Fruit fly (Drosophila melanogaster) Kc167 (cell line): Measurements from ENCODE around the gene Jhbp15.

ENCODE experiments used
- Myc ChIP-seq: fragments of >200 bp; optimal IDR thresholded peaks from 2 replicates; lab custom pipeline; 2017; ENCODE audit warnings: missing external identifiers
- Sin3A ChIP-seq: fragments of >200 bp; optimal IDR thresholded peaks from 2 replicates; lab custom pipeline; 2018; ENCODE audit warnings: missing external identifiers
- h ChIP-seq: fragments of >200 bp; optimal IDR thresholded peaks from 3 replicates; lab custom pipeline; 2018; ENCODE audit warnings: missing external identifiers
- insv ChIP-seq: fragments of >200 bp; optimal IDR thresholded peaks from 3 replicates; lab custom pipeline; 2018; ENCODE audit warnings: missing external identifiers
- psq ChIP-seq: fragments of >200 bp; optimal IDR thresholded peaks from 2 replicates; lab custom pipeline; 2017; ENCODE audit warnings: missing external identifiers
- ttk ChIP-seq: sonication (Bioruptor generic); optimal IDR thresholded peaks from 2 replicates; lab custom pipeline; 2017; ENCODE audit warnings: missing external identifiers

Jhbp15 gene

dm6 chr3R:21064000-21064924 lies 13.5 kb upstream of the Jhbp15 start, which contains the start of gene Cortactin:
TSS of gene Cortactin (minus strand) at chr3R:21064471.
- TF ChIP-seq psq (lab: Kevin White, UChicago), result peak; percentile 96
- no peak for TF ChIP-seq insv

- no peak for TF ChIP-seq Myc (lab: Kevin White, UChicago)
- TF ChIP-seq ttk (lab: Kevin White, UChicago), result peak; percentile 59
These were observed 12.7 kb upstream of the Jhbp15 start for dm6 chr3R:21063433-21063832.

- TF ChIP-seq h (lab: Kevin White, UChicago) (no peak), Myc (lab: Kevin White, UChicago) (no peak), Sin3A (no peak), ttk (lab: Kevin White, UChicago) (no peak), psq (lab: Kevin White, UChicago) (no peak), insv (no peak)
These were observed 9.9 kb upstream of the Jhbp15 start, which contains the start of gene Mvl for dm6 chr3R:21060430-21061245. TSS of gene Mvl (minus strand) at chr3R:21060800.

DNA sequence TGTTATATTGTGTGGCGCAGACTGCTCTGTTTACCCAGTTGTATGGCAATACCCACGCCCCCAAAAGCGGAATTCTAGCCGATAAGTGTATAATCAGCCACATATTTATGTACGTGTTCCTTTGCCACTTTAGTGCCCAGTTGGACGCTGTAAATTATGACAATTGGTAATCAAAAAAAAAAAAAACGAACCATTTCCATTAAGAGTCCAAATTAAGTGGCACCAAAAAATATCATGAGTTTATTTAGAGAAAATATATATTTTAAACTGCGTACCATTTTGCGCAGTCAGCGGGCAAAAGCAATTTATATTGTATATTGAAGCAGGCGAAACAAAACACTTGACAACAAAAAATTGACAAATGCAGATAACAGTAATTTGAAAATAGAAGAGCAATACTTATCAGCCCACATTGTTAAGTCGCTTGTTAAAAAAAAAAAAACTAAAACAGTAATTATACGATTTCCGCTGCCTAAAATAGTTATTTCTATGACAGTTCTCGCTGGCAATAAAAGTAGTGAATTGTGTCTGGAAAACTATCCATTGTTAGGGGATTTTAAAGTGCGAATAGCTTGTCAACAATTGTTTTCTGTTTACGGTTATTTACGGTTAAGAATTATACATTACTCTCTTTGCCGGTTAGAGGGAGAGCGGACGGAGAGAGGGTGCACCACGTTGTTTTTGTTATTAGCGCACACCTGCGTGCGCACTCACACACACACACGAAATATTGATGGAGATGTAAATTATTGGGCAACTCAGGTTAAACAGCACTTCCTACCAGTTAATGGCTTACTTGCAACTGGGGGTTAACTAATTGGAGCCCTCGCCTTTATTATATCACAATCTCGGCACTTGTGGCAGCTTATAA lies 8.9 kb upstream of the Jhbp15 start:
- no peak for TF ChIP-seq insv
- no peak for TF ChIP-seq psq (lab: Kevin White, UChicago)

- no peak for TF ChIP-seq ttk (lab: Kevin White, UChicago)
- TF ChIP-seq h (lab: Kevin White, UChicago), result no peak
- TF ChIP-seq insv, result no peak
These were observed 6.7 kb upstream of the Jhbp15 start for dm6 chr3R:21057519-21057918.

DNA sequence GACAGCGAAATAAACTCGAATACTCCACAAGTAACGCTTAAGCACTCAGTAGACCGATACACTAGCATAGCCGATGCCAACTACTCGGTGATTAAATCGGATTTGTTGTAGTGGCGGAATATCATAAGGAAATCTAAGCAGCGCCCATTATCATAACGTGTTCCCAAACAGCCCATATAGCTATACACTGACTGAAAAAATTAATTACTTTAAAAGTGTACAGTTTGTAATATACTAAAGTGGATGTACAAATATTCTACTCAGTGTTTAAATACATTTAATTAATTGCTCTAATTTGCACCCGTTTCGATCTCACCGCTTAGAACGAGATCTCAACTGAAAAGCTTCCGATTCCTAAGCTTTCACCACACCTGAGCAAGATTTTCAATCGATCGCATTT lies 2.0 kb downstream of the Jhbp15 start, which contains the start of gene CG7079:
Gene CG7079, minus strand, starts transcription at position 101 of the 400 bp plus-strand sequence.
- TF ChIP-seq Sin3A, result no peak
- no peak for TF ChIP-seq h (lab: Kevin White, UChicago)
- TF ChIP-seq ttk (lab: Kevin White, UChicago), result no peak
- no peak for TF ChIP-seq Myc (lab: Kevin White, UChicago)

- TF ChIP-seq Sin3A (no peak), Myc (lab: Kevin White, UChicago) (no peak), insv (no peak), psq (lab: Kevin White, UChicago) (no peak), ttk (lab: Kevin White, UChicago) (no peak), h (lab: Kevin White, UChicago) (no peak)
These were observed 3.8 kb downstream of the Jhbp15 start, which contains the start of gene CG31207 for dm6 chr3R:21046927-21047326. TSS of gene CG31207 (minus strand) at chr3R:21047027.

DNA sequence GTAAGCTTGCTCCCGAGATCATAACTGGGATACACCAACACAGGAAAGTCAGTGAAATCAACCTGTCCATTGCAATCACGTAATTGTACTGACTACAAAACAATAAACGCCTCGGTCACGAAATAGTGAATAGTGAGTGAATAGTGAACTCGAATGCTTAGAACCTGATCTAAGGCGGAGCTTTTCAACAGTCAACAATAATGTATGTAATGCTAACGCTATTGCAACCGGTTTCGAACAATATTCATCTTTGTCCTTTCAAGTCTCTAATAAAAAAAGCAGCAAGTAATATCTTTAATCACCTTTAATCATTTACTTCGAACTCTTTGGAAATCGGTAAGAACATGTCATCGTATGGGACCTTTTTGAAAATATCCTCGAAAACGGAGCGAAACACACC lies 5.0 kb downstream of the Jhbp15 start, which contains the start of gene CG31189:
Gene CG31189, minus strand, starts transcription at position 101 of the 400 bp plus-strand sequence.
- no peak for TF ChIP-seq Sin3A
- no peak for TF ChIP-seq ttk (lab: Kevin White, UChicago)
- no peak for TF ChIP-seq h (lab: Kevin White, UChicago)
- TF ChIP-seq insv, result no peak
- no peak for TF ChIP-seq psq (lab: Kevin White, UChicago)
- no peak for TF ChIP-seq Myc (lab: Kevin White, UChicago)

DNA sequence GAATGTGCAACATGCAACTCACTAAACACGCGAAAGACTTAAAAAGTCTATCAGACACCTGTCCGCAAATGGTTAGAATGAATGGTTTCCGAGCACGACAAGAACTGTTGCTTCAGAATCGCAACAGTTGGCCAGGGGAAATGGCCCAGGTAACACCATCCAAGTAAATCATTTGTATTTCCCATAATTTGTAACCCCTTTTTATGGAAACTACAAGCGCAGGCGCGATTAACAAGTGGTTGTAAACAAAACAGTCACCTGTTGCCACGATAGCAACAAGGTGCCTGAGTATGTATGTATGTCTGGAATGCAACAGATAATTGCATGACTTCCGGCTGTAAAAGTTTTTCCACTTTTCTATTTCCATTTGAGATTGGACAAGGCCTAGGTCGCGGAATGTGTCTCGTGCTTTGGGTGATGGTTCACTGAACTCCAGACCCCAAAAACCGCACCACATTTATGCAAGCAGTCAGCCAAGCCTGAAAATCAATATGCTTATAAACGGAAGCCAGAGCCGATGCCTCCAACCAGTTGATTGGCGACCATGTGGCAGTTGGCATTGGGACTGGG lies 7.1 kb downstream of the Jhbp15 start, which contains the start of gene CG12278:
Gene CG12278, plus strand, starts transcription at position 520 of the 570 bp plus-strand sequence.
- TF ChIP-seq h (lab: Kevin White, UChicago) (no peak), insv (no peak), Sin3A (no peak), psq (lab: Kevin White, UChicago) (no peak), ttk (lab: Kevin White, UChicago) (no peak), Myc (lab: Kevin White, UChicago) (no peak)

DNA sequence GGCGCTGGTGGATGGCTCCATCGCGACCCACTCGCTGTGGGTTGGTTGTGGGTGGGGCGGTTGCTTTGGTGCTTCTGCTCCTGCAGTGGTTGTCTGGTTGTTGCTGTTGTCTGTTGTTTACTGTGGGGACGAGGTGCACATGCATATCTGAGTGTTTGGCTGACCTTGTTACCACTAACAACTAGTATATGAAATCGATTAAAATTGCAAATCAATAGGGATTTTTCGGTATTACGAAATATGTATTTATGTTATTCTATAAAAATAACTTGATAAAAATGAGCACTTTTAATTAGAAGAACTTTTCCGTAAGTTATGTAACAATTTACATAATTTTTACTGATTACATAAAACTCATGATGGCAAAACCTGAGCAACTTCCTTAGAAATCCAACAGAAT lies 8.4 kb downstream of the Jhbp15 start, which contains the start of gene Dhc93AB:
Gene Dhc93AB, minus strand, starts transcription at position 101 of the 400 bp plus-strand sequence.
- TF ChIP-seq insv (no peak), Myc (lab: Kevin White, UChicago) (no peak), Sin3A (no peak), ttk (lab: Kevin White, UChicago) (no peak), h (lab: Kevin White, UChicago) (no peak), psq (lab: Kevin White, UChicago) (no peak)

DNA sequence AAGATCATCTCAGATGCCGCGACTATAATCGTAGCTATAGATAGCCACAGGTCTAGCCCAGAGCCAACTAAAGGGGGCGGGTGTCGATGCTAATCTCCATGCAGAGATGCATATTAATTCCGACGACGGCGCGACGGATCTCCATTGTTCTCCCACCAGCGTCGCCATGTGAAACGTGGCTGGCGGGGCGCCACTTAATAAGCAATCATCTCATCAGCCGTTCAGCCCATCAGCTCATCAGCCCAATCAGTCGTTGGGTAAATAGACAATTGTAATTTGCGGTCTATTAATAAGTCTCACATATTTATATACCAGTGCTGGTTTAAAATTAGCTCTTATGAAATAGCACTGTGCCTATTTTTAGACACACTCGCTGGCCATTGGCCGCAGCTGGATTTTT lies 25.3 kb downstream of the Jhbp15 start:
- no peak for TF ChIP-seq ttk (lab: Kevin White, UChicago)
- TF ChIP-seq insv, result no peak
- no peak for TF ChIP-seq psq (lab: Kevin White, UChicago)
- TF ChIP-seq Sin3A, result no peak
- no peak for TF ChIP-seq Myc (lab: Kevin White, UChicago)
- TF ChIP-seq h (lab: Kevin White, UChicago), result no peak
